Worm (Caenorhabditis elegans) whole organism, mixed stage, embryonic: ENCODE results near the gene acp-5.
A peak's percentile ranks its signal among the peaks of the same experiment; 100 is the strongest.

Experiments
- M03D4.4 ChIP-seq: sonication (generic microtip); optimal IDR thresholded peaks from 2 replicates; lab custom pipeline; 2017; ENCODE audit warnings: mild to moderate bottlenecking, missing genetic modification characterization, missing compliant biosample characterization
- elt-1 ChIP-seq: sonication (generic microtip); optimal IDR thresholded peaks from 2 replicates; lab custom pipeline; 2017; ENCODE audit warnings: missing genetic modification characterization, mild to moderate bottlenecking, missing compliant biosample characterization, antibody characterized with exemption, moderate library complexity, borderline replicate concordance; ENCODE audit not compliant: insufficient read depth
- lsy-2 ChIP-seq: fragments of 150-350 bp; optimal IDR thresholded peaks from 2 replicates; lab custom pipeline; 2014; ENCODE audit warnings: missing biosample characterization, missing genetic modification characterization
- mab-5 ChIP-seq: fragments of 150-350 bp; optimal IDR thresholded peaks from 2 replicates; lab custom pipeline; 2014; ENCODE audit warnings: missing biosample characterization, missing genetic modification characterization
- nhr-76 ChIP-seq: sonication (generic microtip); optimal IDR thresholded peaks from 2 replicates; lab custom pipeline; 2017; ENCODE audit warnings: missing biosample characterization, missing genetic modification characterization
- unc-62 ChIP-seq: fragments of 150-350 bp; optimal IDR thresholded peaks from 2 replicates; lab custom pipeline; 2014; ENCODE audit warnings: missing biosample characterization, missing genetic modification reagents, missing genetic modification characterization

DNA sequence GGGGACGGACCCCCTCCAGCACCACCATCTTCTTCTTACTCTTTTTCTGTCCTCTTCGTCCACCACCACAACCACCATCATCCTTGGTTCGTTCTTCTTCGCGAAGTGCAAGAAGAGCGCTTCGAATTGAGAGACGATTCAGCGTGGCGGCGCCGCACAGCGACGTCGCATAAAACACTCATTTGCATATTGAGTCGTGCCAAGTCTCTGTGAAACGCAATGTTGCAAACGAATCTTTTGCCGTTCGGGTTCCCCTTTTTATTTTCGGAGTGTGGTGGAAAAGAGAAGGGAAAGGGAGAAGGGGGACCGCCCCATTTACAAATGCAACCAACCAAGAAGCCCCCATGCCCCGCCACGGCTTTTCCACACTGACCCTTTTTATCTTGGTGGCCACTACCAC is 12.9 kb upstream of the acp-5 start:
- TF ChIP-seq nhr-76 (tag; lab: Kevin White, UChicago) (no peak), unc-62 (GFP tag; lab: Kevin White, UChicago) (no peak), lsy-2 (tag; lab: Kevin White, UChicago) (no peak), elt-1 (tag; lab: Kevin White, UChicago) (no peak), mab-5 (tag; lab: Kevin White, UChicago) (no peak), M03D4.4 (peak; percentile 50)
